Fruit fly (Drosophila melanogaster): ENCODE measurements around the gene CG14151.

The CG14151 gene

DNA sequence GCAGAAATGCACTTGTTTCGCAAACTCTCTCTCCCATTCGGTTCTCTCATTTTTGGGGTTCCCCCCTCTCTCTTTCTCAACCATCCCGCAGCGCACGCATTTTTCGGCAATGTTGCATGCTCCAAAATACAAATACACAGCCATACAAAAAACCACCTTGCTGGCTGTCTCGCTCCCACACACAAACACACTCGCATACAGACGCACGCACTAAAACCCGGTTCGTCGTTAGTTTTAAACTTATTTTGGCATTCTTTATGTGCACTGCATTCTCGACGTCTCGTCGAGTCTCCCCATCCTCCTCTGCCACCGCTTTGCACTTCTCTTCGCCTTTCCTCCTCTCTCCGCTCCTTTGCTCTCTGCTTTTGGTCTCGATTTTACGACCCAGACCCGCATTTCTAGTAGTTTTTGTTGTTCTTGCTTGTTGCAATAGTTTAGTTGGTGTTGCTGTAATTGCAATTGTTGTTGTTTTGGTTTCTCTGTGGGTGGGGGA, 38.3 kb upstream of the CG14151 start:
- TF ChIP-seq sv (GFP tag; optimal IDR thresholded peaks at IDR 0.05) (no peak), Dif (GFP tag; optimal IDR thresholded peaks at IDR 0.05; ENCODE audit: partially characterized antibody) (peak; percentile 68), Rel (GFP tag; optimal IDR thresholded peaks at IDR 0.05) (no peak), Rel (tag; optimal IDR thresholded peaks at IDR 0.05) (peak; percentile 93), lola (GFP tag; optimal IDR thresholded peaks at IDR 0.05) (no peak), psq (GFP tag; optimal IDR thresholded peaks at IDR 0.05) (peak; percentile 95)

DNA sequence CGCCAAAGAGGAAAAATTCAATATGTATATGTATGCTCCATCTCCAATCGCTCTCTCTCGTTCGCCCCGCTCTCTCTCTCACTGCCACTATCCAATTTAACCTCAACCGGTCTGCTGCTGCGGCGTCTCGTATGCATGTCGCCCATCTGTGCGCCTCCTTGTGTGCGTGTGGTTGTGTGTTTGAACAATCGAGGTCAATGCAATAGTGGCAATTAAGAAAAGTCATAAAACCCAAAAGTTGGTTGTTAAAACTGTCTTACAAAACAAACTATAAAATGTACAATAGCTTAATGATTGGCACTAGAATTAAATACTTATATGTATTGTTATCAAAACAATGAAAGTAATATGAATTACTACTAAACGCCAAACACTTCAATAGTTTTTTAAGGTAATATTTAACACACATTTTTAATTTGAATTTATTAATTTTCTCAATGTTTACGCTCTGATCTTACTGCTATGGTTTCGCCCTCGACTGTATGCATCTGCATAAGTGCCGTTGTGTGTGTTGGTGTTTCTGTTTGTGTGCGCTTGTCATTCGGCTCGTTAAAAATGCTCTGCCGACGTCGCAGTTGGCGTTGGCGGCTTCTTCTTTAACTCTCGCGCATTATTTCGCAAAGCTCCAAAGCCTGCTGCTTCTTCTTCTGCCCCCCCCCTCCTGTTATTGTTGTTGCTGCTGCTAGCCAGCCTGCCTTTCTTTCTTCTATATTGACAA, 37.3 kb upstream of the CG14151 start:
- TF ChIP-seq Mio (GFP tag; optimal IDR thresholded peaks at IDR 0.05) (peak; percentile 74), Jra (GFP tag; optimal IDR thresholded peaks at IDR 0.05) (peak; percentile 93), CG32264 (GFP tag; optimal IDR thresholded peaks at IDR 0.05) (peak; percentile 77), h (GFP tag; optimal IDR thresholded peaks at IDR 0.05) (peak; percentile 99), Dfd (GFP tag; optimal IDR thresholded peaks at IDR 0.05) (peak; percentile 98), usp (GFP tag; optimal IDR thresholded peaks at IDR 0.05) (no peak), sage (GFP tag; optimal IDR thresholded peaks at IDR 0.05) (peak; percentile 93), brk (GFP tag; optimal IDR thresholded peaks at IDR 0.05) (peak; percentile 95), N (GFP tag; optimal IDR thresholded peaks at IDR 0.05) (no peak), psq (GFP tag; optimal IDR thresholded peaks at IDR 0.05) (peak; percentile 97), br (GFP tag; optimal IDR thresholded peaks at IDR 0.05) (peak; percentile 97), ey (GFP tag; optimal IDR thresholded peaks at IDR 0.05) (peak; percentile 95), Hnf4 (GFP tag; optimal IDR thresholded peaks at IDR 0.05) (peak; percentile 90), lola (GFP tag; optimal IDR thresholded peaks at IDR 0.05) (no peak), GATAd (GFP tag; optimal IDR thresholded peaks at IDR 0.05) (peak; percentile 68), dl (GFP tag; optimal IDR thresholded peaks at IDR 0.05; ENCODE audit: insufficient read depth in 1 of 2, partially characterized antibody in 2 of 2) (peak; percentile 25 to 71), HLH106 (tag; optimal IDR thresholded peaks at IDR 0.05) (peak; percentile 99), Vsx2 (GFP tag; optimal IDR thresholded peaks at IDR 0.05; ENCODE audit: partially characterized antibody) (no peak), OdsH (GFP tag; optimal IDR thresholded peaks at IDR 0.05) (peak; percentile 98), fru (GFP tag; optimal IDR thresholded peaks at IDR 0.05) (peak; percentile 99), Myc (optimal IDR thresholded peaks at IDR 0.05) (no peak), Sp1 (GFP tag; optimal IDR thresholded peaks at IDR 0.05) (peak; percentile 99), CG9705 (GFP tag; optimal IDR thresholded peaks at IDR 0.05) (peak; percentile 96), CrebA (GFP tag; optimal IDR thresholded peaks at IDR 0.05; ENCODE audit: borderline replicate concordance) (no peak), dsf (GFP tag; optimal IDR thresholded peaks at IDR 0.05; ENCODE audit: borderline replicate concordance) (peak; percentile 88), Hr83 (GFP tag; optimal IDR thresholded peaks at IDR 0.05; ENCODE audit: poor library complexity, severe bottlenecking) (peak; percentile 67), Hr78 (GFP tag; optimal IDR thresholded peaks at IDR 0.05) (no peak), Dif (GFP tag; optimal IDR thresholded peaks at IDR 0.05; ENCODE audit: partially characterized antibody) (peak; percentile 82), pan (optimal IDR thresholded peaks at IDR 0.05) (no peak), sv (GFP tag; optimal IDR thresholded peaks at IDR 0.05) (peak; percentile 92), woc (GFP tag; optimal IDR thresholded peaks at IDR 0.05) (peak; percentile 98), foxo (GFP tag; optimal IDR thresholded peaks at IDR 0.05) (peak; percentile 69 to 99), tai (GFP tag; optimal IDR thresholded peaks at IDR 0.05) (peak; percentile 92), rgr (GFP tag; optimal IDR thresholded peaks at IDR 0.05) (peak; percentile 98), Rel (GFP tag; optimal IDR thresholded peaks at IDR 0.05) (peak; percentile 89), Rel (tag; optimal IDR thresholded peaks at IDR 0.05) (peak; percentile 89), jim (GFP tag; optimal IDR thresholded peaks at IDR 0.05) (no peak), dmrt93B (GFP tag; optimal IDR thresholded peaks at IDR 0.05) (peak; percentile 97), Abd-B (GFP tag; optimal IDR thresholded peaks at IDR 0.05) (no peak)

All from whole organism, wandering third instar larva.